Worm (Caenorhabditis elegans): ENCODE results near the gene K07G6.1.

ce11 chrII:1787208-1787607, 45.9 kb downstream of the K07G6.1 start:
- TF ChIP-seq snpc-4 (tag; optimal IDR thresholded peaks at IDR 0.05) (no peak), ham-2 (GFP tag; optimal IDR thresholded peaks at IDR 0.05) (no peak), lsy-2 (tag; optimal IDR thresholded peaks at IDR 0.05) (no peak), nhr-12 (tag; optimal IDR thresholded peaks at IDR 0.05) (no peak), drap-1 (GFP tag; optimal IDR thresholded peaks at IDR 0.05) (no peak), unc-62 (GFP tag; optimal IDR thresholded peaks at IDR 0.05) (no peak), ceh-39 (tag; optimal IDR thresholded peaks at IDR 0.05) (no peak), nhr-237 (tag; optimal IDR thresholded peaks at IDR 0.05) (no peak)

Measured in whole organism, mixed stage, embryonic.